Worm (Caenorhabditis elegans) whole organism, L2 larva: Measurements from ENCODE around the gene C09G9.1.
A peak's percentile ranks its signal among the peaks of the same experiment; 100 is the strongest.

Source experiments
- C34F6.9 ChIP-seq: fragments of 150-350 bp; optimal IDR thresholded peaks from 2 replicates; lab custom pipeline; 2014; ENCODE audit warnings: missing biosample characterization, missing genetic modification characterization
- F13H6.1 ChIP-seq: sonication (generic microtip); optimal IDR thresholded peaks from 2 replicates; lab custom pipeline; 2016; ENCODE audit warnings: missing genetic modification characterization, missing compliant biosample characterization
- R02D3.7 ChIP-seq: fragments of 150-350 bp; optimal IDR thresholded peaks from 2 replicates; lab custom pipeline; 2014; ENCODE audit warnings: missing biosample characterization, missing genetic modification characterization
- Y55F3AM.14 ChIP-seq: fragments of 200-800 bp; sonication (Bioruptor generic); optimal IDR thresholded peaks from 2 replicates; lab custom pipeline; 2018; ENCODE audit warnings: mild to moderate bottlenecking, missing genetic modification characterization, missing compliant biosample characterization
- ZK546.5 ChIP-seq: sonication (generic microtip); optimal IDR thresholded peaks from 2 replicates; lab custom pipeline; 2017; ENCODE audit warnings: missing biosample characterization, missing genetic modification characterization
- alr-1 ChIP-seq: fragments of 150-350 bp; optimal IDR thresholded peaks from 2 replicates; lab custom pipeline; 2014; ENCODE audit warnings: missing biosample characterization, missing genetic modification characterization
- aly-2 ChIP-seq: fragments of 150-350 bp; optimal IDR thresholded peaks from 2 replicates; lab custom pipeline; 2014; ENCODE audit warnings: missing biosample characterization, missing genetic modification characterization
- ama-1 ChIP-seq: fragments of 150-350 bp; optimal IDR thresholded peaks from 2 replicates; lab custom pipeline; 2018; ENCODE audit warnings: inconsistent platforms
- blmp-1 ChIP-seq: sonication (generic microtip); optimal IDR thresholded peaks from 2 replicates; lab custom pipeline; 2017; ENCODE audit warnings: missing genetic modification characterization, mild to moderate bottlenecking, missing compliant biosample characterization, antibody characterized with exemption, moderate library complexity; ENCODE audit not compliant: insufficient read depth
- ceh-16 ChIP-seq: fragments of 150-350 bp; optimal IDR thresholded peaks from 2 replicates; lab custom pipeline; 2014; ENCODE audit warnings: missing biosample characterization, missing genetic modification characterization
- ceh-82 ChIP-seq: fragments of 150-350 bp; optimal IDR thresholded peaks from 2 replicates; lab custom pipeline; 2014; ENCODE audit warnings: missing biosample characterization, missing genetic modification characterization
- crh-2 ChIP-seq: sonication (generic microtip); optimal IDR thresholded peaks from 2 replicates; lab custom pipeline; 2017; ENCODE audit warnings: missing biosample characterization, missing genetic modification characterization
- dmd-4 ChIP-seq: sonication (generic microtip); optimal IDR thresholded peaks from 2 replicates; lab custom pipeline; 2017; ENCODE audit warnings: missing biosample characterization, missing genetic modification characterization
- egl-27 ChIP-seq: sonication (generic microtip); optimal IDR thresholded peaks from 3 replicates; lab custom pipeline; 2017; ENCODE audit warnings: missing biosample characterization, missing genetic modification reagents, missing genetic modification characterization
- elt-1 ChIP-seq: fragments of 150-350 bp; optimal IDR thresholded peaks from 2 replicates; lab custom pipeline; 2014; ENCODE audit warnings: missing biosample characterization, missing genetic modification characterization
- elt-3 ChIP-seq: sonication (generic microtip); optimal IDR thresholded peaks from 2 replicates; lab custom pipeline; 2017; ENCODE audit warnings: missing biosample characterization, missing genetic modification characterization
- fos-1 ChIP-seq: fragments of 150-350 bp; optimal IDR thresholded peaks from 2 replicates; lab custom pipeline; 2014; ENCODE audit warnings: missing biosample characterization, missing genetic modification characterization
- gmeb-1 ChIP-seq: fragments of 150-350 bp; optimal IDR thresholded peaks from 2 replicates; lab custom pipeline; 2014; ENCODE audit warnings: missing biosample characterization, missing genetic modification characterization
- lin-11 ChIP-seq: fragments of 150-350 bp; sonication (generic microtip); optimal IDR thresholded peaks from 2 replicates; lab custom pipeline; 2014; ENCODE audit warnings: missing biosample characterization, missing genetic modification characterization, inconsistent platforms, mixed read lengths
- lin-39 ChIP-seq: fragments of 150-350 bp; optimal IDR thresholded peaks from 2 replicates; lab custom pipeline; 2014; ENCODE audit warnings: missing biosample characterization, missing genetic modification reagents, missing genetic modification characterization
- lsy-2 ChIP-seq, 2 experiments: fragments of 150-350 bp in 1 of 2; sonication (generic microtip) in 1 of 2; optimal IDR thresholded peaks; 2 replicates each; lab custom pipeline; 2014 to 2017; ENCODE audit warnings: missing biosample characterization in 2 of 2, missing genetic modification characterization in 2 of 2
- mab-5 ChIP-seq: fragments of 150-350 bp; optimal IDR thresholded peaks from 2 replicates; lab custom pipeline; 2014; ENCODE audit warnings: missing biosample characterization, missing genetic modification characterization
- mbf-1 ChIP-seq: sonication (generic microtip); optimal IDR thresholded peaks from 2 replicates; lab custom pipeline; 2017; ENCODE audit warnings: missing biosample characterization, missing genetic modification characterization
- mdl-1 ChIP-seq, 2 experiments: fragments of 150-350 bp in 1 of 2; sonication (generic microtip) in 1 of 2; optimal IDR thresholded peaks; 2 replicates each; lab custom pipeline; 2017; ENCODE audit warnings: missing biosample characterization in 2 of 2, missing genetic modification characterization in 2 of 2
- nhr-10 ChIP-seq: sonication (generic microtip); optimal IDR thresholded peaks from 2 replicates; lab custom pipeline; 2017; ENCODE audit warnings: missing biosample characterization, missing genetic modification characterization
- nhr-129 ChIP-seq: fragments of 150-350 bp; optimal IDR thresholded peaks from 2 replicates; lab custom pipeline; 2014; ENCODE audit warnings: missing biosample characterization, missing genetic modification characterization
- nhr-23 ChIP-seq: fragments of 150-350 bp; optimal IDR thresholded peaks from 2 replicates; lab custom pipeline; 2014; ENCODE audit warnings: missing biosample characterization, missing genetic modification reagents, missing genetic modification characterization
- nhr-237 ChIP-seq: fragments of 150-350 bp; optimal IDR thresholded peaks from 2 replicates; lab custom pipeline; 2014; ENCODE audit warnings: missing biosample characterization, missing genetic modification characterization
- nhr-25 ChIP-seq: fragments of 150-350 bp; sonication (generic microtip); optimal IDR thresholded peaks from 3 replicates; lab custom pipeline; 2014; ENCODE audit warnings: missing biosample characterization, missing genetic modification characterization
- nhr-6 ChIP-seq: fragments of 150-350 bp; optimal IDR thresholded peaks from 2 replicates; lab custom pipeline; 2014; ENCODE audit warnings: missing biosample characterization, missing genetic modification characterization
- nhr-77 ChIP-seq: fragments of 150-350 bp; optimal IDR thresholded peaks from 2 replicates; lab custom pipeline; 2014; ENCODE audit warnings: missing biosample characterization, missing genetic modification characterization
- peb-1 ChIP-seq: fragments of 150-350 bp; optimal IDR thresholded peaks from 2 replicates; lab custom pipeline; 2014; ENCODE audit warnings: missing biosample characterization, missing genetic modification characterization
- sem-4 ChIP-seq: fragments of 150-350 bp; optimal IDR thresholded peaks from 2 replicates; lab custom pipeline; 2014; ENCODE audit warnings: missing biosample characterization, missing genetic modification reagents, missing genetic modification characterization
- skn-1 ChIP-seq: sonication (generic microtip); optimal IDR thresholded peaks from 2 replicates; lab custom pipeline; 2017; ENCODE audit warnings: missing biosample characterization, missing genetic modification characterization
- sma-3 ChIP-seq: sonication (generic microtip); optimal IDR thresholded peaks from 2 replicates; lab custom pipeline; 2016; ENCODE audit warnings: missing genetic modification reagents, missing genetic modification characterization, missing compliant biosample characterization
- sma-9 ChIP-seq, 2 experiments: fragments of 150-350 bp in 1 of 2; sonication (generic microtip) in 1 of 2; optimal IDR thresholded peaks; 2 replicates each; lab custom pipeline; 2014 to 2016; ENCODE audit warnings: missing genetic modification characterization in 2 of 2, mild to moderate bottlenecking in 1 of 2, missing biosample characterization in 1 of 2, missing compliant biosample characterization in 1 of 2, missing genetic modification reagents in 1 of 2, moderate library complexity in 1 of 2
- snpc-4 ChIP-seq: fragments of 150-350 bp; optimal IDR thresholded peaks from 2 replicates; lab custom pipeline; 2014; ENCODE audit warnings: missing biosample characterization, missing genetic modification characterization
- unc-39 ChIP-seq: fragments of 150-350 bp; optimal IDR thresholded peaks from 2 replicates; lab custom pipeline; 2014; ENCODE audit warnings: missing biosample characterization, missing genetic modification characterization
- unc-55 ChIP-seq: fragments of 150-350 bp; sonication (generic microtip); optimal IDR thresholded peaks from 3 replicates; lab custom pipeline; 2014; ENCODE audit warnings: missing biosample characterization, missing genetic modification reagents, missing genetic modification characterization
- unc-62 ChIP-seq: fragments of 150-350 bp; optimal IDR thresholded peaks from 2 replicates; lab custom pipeline; 2014; ENCODE audit warnings: missing biosample characterization, missing genetic modification reagents, missing genetic modification characterization
- zag-1 ChIP-seq: fragments of 150-350 bp; optimal IDR thresholded peaks from 2 replicates; lab custom pipeline; 2014; ENCODE audit warnings: missing biosample characterization, missing genetic modification characterization
- ztf-1 ChIP-seq: fragments of 200-800 bp; sonication (Bioruptor generic); conservative IDR thresholded peaks from 2 replicates; pipeline ENCODE4 v1.3.6; 2022; ENCODE audit warnings: missing genetic modification characterization, missing compliant biosample characterization
- ztf-11 ChIP-seq: sonication (generic microtip); optimal IDR thresholded peaks from 2 replicates; lab custom pipeline; 2017; ENCODE audit warnings: missing biosample characterization, missing genetic modification characterization
- ztf-4 ChIP-seq: fragments of 150-350 bp; optimal IDR thresholded peaks from 2 replicates; lab custom pipeline; 2014; ENCODE audit warnings: missing biosample characterization, missing genetic modification characterization

The C09G9.1 gene

ce11 chrIV:8830591-8830990 is 34.7 kb downstream of the C09G9.1 start, which contains the start of gene T28C6.8 (continued):
- TF ChIP-seq nhr-6 (tag; lab: Kevin White, UChicago) (no peak), ztf-1 (GFP tag; lab: Robert Waterston, UW) (no peak), ztf-11 (tag; lab: Kevin White, UChicago) (no peak), ama-1 (no peak), gmeb-1 (tag; lab: Kevin White, UChicago) (peak; percentile 42), elt-1 (tag; lab: Kevin White, UChicago) (no peak), nhr-129 (peak; percentile 70), crh-2 (tag; lab: Kevin White, UChicago) (peak; percentile 37), R02D3.7 (no peak), lin-39 (tag; lab: Kevin White, UChicago) (no peak), aly-2 (tag; lab: Kevin White, UChicago) (no peak), egl-27 (tag; lab: Kevin White, UChicago) (no peak), sma-9 (GFP tag; optimal IDR thresholded peaks at IDR 0.05; lab: Kevin White, UChicago) (peak; percentile 60), sma-9 (tag; optimal IDR thresholded peaks at IDR 0.05; lab: Kevin White, UChicago) (no peak), nhr-23 (no peak), ztf-4 (tag; lab: Kevin White, UChicago) (no peak)

ce11 chrIV:8827500-8827899 is 37.8 kb downstream of the C09G9.1 start, which contains the start of gene T28C6.7:
Gene T28C6.7 (plus strand): TSS chrIV:8827800.
- no peak for TF ChIP-seq sem-4 (tag; lab: Kevin White, UChicago)
- TF ChIP-seq gmeb-1 (tag; lab: Kevin White, UChicago), result no peak
- TF ChIP-seq nhr-6 (tag; lab: Kevin White, UChicago), result no peak
- no peak for TF ChIP-seq nhr-10 (tag; lab: Kevin White, UChicago)
- no peak for TF ChIP-seq peb-1 (tag; lab: Kevin White, UChicago)
- TF ChIP-seq fos-1 (tag; lab: Kevin White, UChicago), result no peak
- no peak for TF ChIP-seq lin-39 (tag; lab: Kevin White, UChicago)
- TF ChIP-seq ZK546.5, result no peak
- TF ChIP-seq mab-5 (tag; lab: Kevin White, UChicago), result no peak
- TF ChIP-seq sma-3, result no peak
- no peak for TF ChIP-seq unc-62 (GFP tag; lab: Kevin White, UChicago)
- no peak for TF ChIP-seq R02D3.7
- TF ChIP-seq egl-27 (tag; lab: Kevin White, UChicago), result no peak
- TF ChIP-seq nhr-77 (tag; lab: Kevin White, UChicago), result no peak
- TF ChIP-seq aly-2 (tag; lab: Kevin White, UChicago), result no peak
- no peak for TF ChIP-seq C34F6.9
- TF ChIP-seq, all 48 proteins: peak for 0

ce11 chrIV:8826606-8827000 is 38.7 kb downstream of the C09G9.1 start:
- TF ChIP-seq C34F6.9 (no peak), Y55F3AM.14 (no peak), nhr-129 (peak; percentile 24), unc-55 (GFP tag; lab: Kevin White, UChicago) (peak; percentile 40), fos-1 (tag; lab: Kevin White, UChicago) (peak; percentile 48), ZK546.5 (no peak), unc-62 (GFP tag; lab: Kevin White, UChicago) (no peak), zag-1 (tag; lab: Kevin White, UChicago) (no peak), ceh-82 (tag; lab: Kevin White, UChicago) (no peak), nhr-25 (tag; lab: Kevin White, UChicago) (peak; percentile 10), nhr-23 (no peak), snpc-4 (no peak), F13H6.1 (no peak), ztf-11 (tag; lab: Kevin White, UChicago) (no peak), nhr-6 (tag; lab: Kevin White, UChicago) (no peak), skn-1 (no peak), sem-4 (tag; lab: Kevin White, UChicago) (peak; percentile 21), sma-9 (GFP tag; optimal IDR thresholded peaks at IDR 0.05; lab: Kevin White, UChicago) (peak; percentile 23), sma-9 (tag; optimal IDR thresholded peaks at IDR 0.05; lab: Kevin White, UChicago) (no peak), ceh-16 (tag; lab: Kevin White, UChicago) (peak; percentile 1), lin-39 (tag; lab: Kevin White, UChicago) (no peak), elt-3 (tag; lab: Kevin White, UChicago) (no peak), lin-11 (tag; lab: Kevin White, UChicago) (no peak), egl-27 (tag; lab: Kevin White, UChicago) (no peak), peb-1 (tag; lab: Kevin White, UChicago) (no peak), mbf-1 (tag; lab: Kevin White, UChicago) (no peak), dmd-4 (tag; lab: Kevin White, UChicago) (no peak), unc-39 (tag; lab: Kevin White, UChicago) (no peak), nhr-77 (tag; lab: Kevin White, UChicago) (no peak), mdl-1 (tag; optimal IDR thresholded peaks at IDR 0.05; lab: Kevin White, UChicago) (no peak), nhr-237 (tag; lab: Kevin White, UChicago) (no peak), alr-1 (tag; lab: Kevin White, UChicago) (no peak), lsy-2 (tag; optimal IDR thresholded peaks at IDR 0.05; lab: Kevin White, UChicago) (peak in 1 of 2 experiments; percentile 61), mab-5 (tag; lab: Kevin White, UChicago) (no peak), gmeb-1 (tag; lab: Kevin White, UChicago) (no peak), blmp-1 (tag; lab: Kevin White, UChicago) (peak; percentile 57)
